Fruit fly (Drosophila melanogaster) whole organism, embryonic: ENCODE results near the gene Dic61B.

Source experiments
- Antp ChIP-seq: fragments of 200-800 bp; sonication (Bioruptor generic); optimal IDR thresholded peaks from 3 replicates; lab custom pipeline; 2016; ENCODE audit warnings: missing biosample characterization, missing genetic modification characterization
- Awh ChIP-seq: fragments of 200-800 bp; sonication (Bioruptor generic); IDR thresholded peaks from 2 replicates; pipeline ENCODE4, ENCODE4 v1.3.6; 2022; ENCODE audit warnings: missing biosample characterization, missing genetic modification characterization
- B-H2 ChIP-seq: fragments of 200-800 bp; sonication (Bioruptor generic); optimal IDR thresholded peaks from 2 replicates; lab custom pipeline; 2018; ENCODE audit warnings: missing biosample characterization, mild to moderate bottlenecking, missing genetic modification characterization
- CG10267 ChIP-seq: fragments of 200-800 bp; sonication (Bioruptor generic); optimal IDR thresholded peaks from 2 replicates; lab custom pipeline; 2018; ENCODE audit warnings: missing biosample characterization, mild to moderate bottlenecking, missing genetic modification characterization, moderate library complexity
- CG10321 ChIP-seq: fragments of 200-800 bp; sonication (Bioruptor generic); IDR thresholded peaks from 2 replicates; pipeline ENCODE4 v1.3.6; 2022; ENCODE audit warnings: missing biosample characterization, missing genetic modification characterization
- CG11696 ChIP-seq: fragments of 200-800 bp; sonication (Bioruptor generic); IDR thresholded peaks from 2 replicates; pipeline ENCODE4 v1.3.6; 2022; ENCODE audit warnings: missing biosample characterization, missing genetic modification characterization
- CG1233 ChIP-seq: fragments of 200-800 bp; sonication (Bioruptor generic); optimal IDR thresholded peaks from 4 replicates; lab custom pipeline; 2018; ENCODE audit warnings: missing biosample characterization, mild to moderate bottlenecking, missing genetic modification characterization
- CG1602 ChIP-seq: fragments of 200-800 bp; sonication (Bioruptor generic); optimal IDR thresholded peaks from 3 replicates; lab custom pipeline; 2016; ENCODE audit warnings: missing biosample characterization, missing genetic modification characterization
- CG17359 ChIP-seq: fragments of 200-800 bp; sonication (Bioruptor generic); optimal IDR thresholded peaks from 3 replicates; lab custom pipeline; 2018; ENCODE audit warnings: missing biosample characterization, mild to moderate bottlenecking, missing genetic modification characterization, moderate library complexity
- CG17568 ChIP-seq: fragments of 200-800 bp; sonication (Bioruptor generic); optimal IDR thresholded peaks from 2 replicates; lab custom pipeline; 2018; ENCODE audit warnings: missing biosample characterization, mild to moderate bottlenecking, missing genetic modification characterization, moderate library complexity
- CG18011 ChIP-seq: fragments of 200-800 bp; sonication (Bioruptor generic); optimal IDR thresholded peaks from 2 replicates; lab custom pipeline; 2017; ENCODE audit warnings: missing biosample characterization, missing genetic modification characterization, mild to moderate bottlenecking, moderate library complexity, missing genotype
- CG2889 ChIP-seq: fragments of 200-800 bp; sonication (Bioruptor generic); IDR thresholded peaks from 3 replicates; pipeline ENCODE4 v1.3.6; 2022; ENCODE audit warnings: missing biosample characterization, missing genetic modification characterization
- CG4282 ChIP-seq: fragments of 200-800 bp; sonication (Bioruptor generic); optimal IDR thresholded peaks from 2 replicates; lab custom pipeline; 2016; ENCODE audit warnings: missing biosample characterization, missing genetic modification characterization
- CG5245 ChIP-seq: fragments of 200-800 bp; sonication (Bioruptor generic); optimal IDR thresholded peaks from 3 replicates; lab custom pipeline; 2016; ENCODE audit warnings: missing biosample characterization, missing genetic modification characterization
- CG6765 ChIP-seq: fragments of 200-800 bp; sonication (Bioruptor generic); optimal IDR thresholded peaks from 3 replicates; lab custom pipeline; 2017; ENCODE audit warnings: missing biosample characterization, mild to moderate bottlenecking, missing genetic modification characterization
- CG7372 ChIP-seq: fragments of 200-800 bp; sonication (Bioruptor generic); IDR thresholded peaks from 2 replicates; pipeline ENCODE4 v1.3.6; 2022; ENCODE audit warnings: missing biosample characterization, missing genetic modification characterization
- CG7839 ChIP-seq: fragments of 200-800 bp; sonication (Bioruptor generic); optimal IDR thresholded peaks from 3 replicates; lab custom pipeline; 2018; ENCODE audit warnings: missing biosample characterization, mild to moderate bottlenecking, missing genetic modification characterization, moderate library complexity
- CG9817 ChIP-seq: fragments of 200-800 bp; sonication (Bioruptor generic); optimal IDR thresholded peaks from 2 replicates; lab custom pipeline; 2018; ENCODE audit warnings: missing biosample characterization, mild to moderate bottlenecking, missing genetic modification characterization, moderate library complexity
- CG9876 ChIP-seq: fragments of 200-800 bp; sonication (Bioruptor generic); optimal IDR thresholded peaks from 2 replicates; lab custom pipeline; 2016; ENCODE audit warnings: missing biosample characterization, missing genetic modification characterization
- CHES-1-like ChIP-seq: fragments of 200-800 bp; sonication (Bioruptor generic); optimal IDR thresholded peaks from 2 replicates; lab custom pipeline; 2016; ENCODE audit warnings: missing biosample characterization, missing genetic modification characterization
- ERR ChIP-seq: fragments of 200-800 bp; sonication (Bioruptor generic); optimal IDR thresholded peaks from 2 replicates; lab custom pipeline; 2016; ENCODE audit warnings: missing biosample characterization, missing genetic modification characterization
- Elba2 ChIP-seq: fragments of 200-800 bp; sonication (Bioruptor generic); optimal IDR thresholded peaks from 3 replicates; lab custom pipeline; 2016; ENCODE audit warnings: missing biosample characterization, missing genetic modification characterization
- Hmr ChIP-seq: fragments of 200-800 bp; sonication (Bioruptor generic); optimal IDR thresholded peaks from 3 replicates; lab custom pipeline; 2017; ENCODE audit warnings: mild to moderate bottlenecking, missing biosample characterization, missing genetic modification reagents, missing genetic modification characterization
- Kr ChIP-seq: fragments of 200-800 bp; sonication (Bioruptor generic); optimal IDR thresholded peaks from 2 replicates; lab custom pipeline; 2017; ENCODE audit warnings: missing biosample characterization, mild to moderate bottlenecking, missing genetic modification characterization
- Med ChIP-seq: fragments of 200-800 bp; sonication (Bioruptor generic); peaks from one replicate; lab custom pipeline; 2016; ENCODE audit warnings: missing biosample characterization, missing genetic modification characterization, mild to moderate bottlenecking, inconsistent platforms, moderate library complexity
- Meics ChIP-seq: fragments of 200-800 bp; sonication (Bioruptor generic); optimal IDR thresholded peaks from 2 replicates; lab custom pipeline; 2017; ENCODE audit warnings: missing biosample characterization, mild to moderate bottlenecking, missing genetic modification characterization
- Mrtf ChIP-seq: fragments of 200-800 bp; sonication (Bioruptor generic); IDR thresholded peaks from 3 replicates; pipeline ENCODE4 v1.3.6; 2022; ENCODE audit warnings: missing biosample characterization, missing genetic modification characterization
- Neu2 ChIP-seq: fragments of 200-800 bp; sonication (Bioruptor generic); optimal IDR thresholded peaks from 3 replicates; lab custom pipeline; 2016; ENCODE audit warnings: missing biosample characterization, missing genetic modification characterization, borderline replicate concordance
- Nf-YB ChIP-seq: fragments of 200-800 bp; sonication (Bioruptor generic); optimal IDR thresholded peaks from 3 replicates; lab custom pipeline; 2019; ENCODE audit warnings: missing biosample characterization, mild to moderate bottlenecking, missing genetic modification characterization, moderate library complexity
- Usf ChIP-seq: fragments of 200-800 bp; sonication (Bioruptor generic); optimal IDR thresholded peaks from 2 replicates; lab custom pipeline; 2017; ENCODE audit warnings: missing genotype, missing biosample characterization, missing genetic modification characterization
- Vsx1 ChIP-seq: fragments of 200-800 bp; sonication (Bioruptor generic); optimal IDR thresholded peaks from 2 replicates; lab custom pipeline; 2017; ENCODE audit warnings: missing biosample characterization, mild to moderate bottlenecking, missing genetic modification characterization, missing genetic modification reagents
- ab ChIP-seq: fragments of 200-800 bp; sonication (Bioruptor generic); optimal IDR thresholded peaks from 2 replicates; lab custom pipeline; 2016; ENCODE audit warnings: missing biosample characterization, missing genetic modification characterization
- abd-A ChIP-seq: fragments of 200-800 bp; sonication (Bioruptor generic); optimal IDR thresholded peaks from 3 replicates; lab custom pipeline; 2019; ENCODE audit warnings: missing biosample characterization, mild to moderate bottlenecking, missing genetic modification characterization, moderate library complexity
- al ChIP-seq: fragments of 200-800 bp; sonication (Bioruptor generic); IDR thresholded peaks from 2 replicates; pipeline ENCODE4 v1.3.6; 2022; ENCODE audit warnings: missing biosample characterization, missing genetic modification characterization
- ara ChIP-seq: fragments of 200-800 bp; sonication (Bioruptor generic); IDR thresholded peaks from 2 replicates; pipeline ENCODE4 v1.3.6; 2022; ENCODE audit warnings: missing biosample characterization, missing genetic modification characterization
- bsh ChIP-seq, 2 experiments: fragments of 200-800 bp; sonication (Bioruptor generic); optimal IDR thresholded peaks; 2 replicates each; lab custom pipeline; 2017 to 2018; ENCODE audit warnings: mild to moderate bottlenecking in 2 of 2, missing biosample characterization in 2 of 2, missing genetic modification characterization in 2 of 2, moderate library complexity in 1 of 2
- caup ChIP-seq: fragments of 200-800 bp; sonication (Bioruptor generic); optimal IDR thresholded peaks from 3 replicates; lab custom pipeline; 2017; ENCODE audit warnings: missing biosample characterization, mild to moderate bottlenecking, missing genetic modification characterization, moderate library complexity; ENCODE audit not compliant: severe bottlenecking
- ci ChIP-seq: fragments of 200-800 bp; sonication (Bioruptor generic); IDR thresholded peaks from 3 replicates; pipeline ENCODE4 v1.3.6; 2022; ENCODE audit warnings: missing biosample characterization, missing genetic modification characterization
- hkb ChIP-seq, 2 experiments: fragments of 200-800 bp in 1 of 2; fragments of >200 bp in 1 of 2; sonication (Bioruptor generic) in 1 of 2; IDR thresholded peaks in 1 of 2; optimal IDR thresholded peaks in 1 of 2; 2 replicates each; pipeline versions ENCODE4 v1.3.6 to Lab custom; 2017 to 2022; ENCODE audit warnings: missing biosample characterization in 1 of 2, missing genetic modification characterization in 1 of 2
- knrl ChIP-seq: fragments of 200-800 bp; sonication (Bioruptor generic); IDR thresholded peaks from 3 replicates; pipeline ENCODE4 v1.3.6; 2022; ENCODE audit warnings: missing biosample characterization, missing genetic modification characterization; ENCODE audit not compliant: partially characterized antibody
- mam ChIP-seq: fragments of 200-800 bp; sonication (Bioruptor generic); optimal IDR thresholded peaks from 3 replicates; lab custom pipeline; 2016; ENCODE audit warnings: missing biosample characterization, missing genetic modification characterization
- odd ChIP-seq: fragments of 200-800 bp; sonication (Bioruptor generic); optimal IDR thresholded peaks from 2 replicates; lab custom pipeline; 2017; ENCODE audit warnings: missing biosample characterization, mild to moderate bottlenecking, missing genetic modification characterization
- pan ChIP-seq, 4 experiments: fragments of >200 bp in 3 of 4; fragments of 200-800 bp in 1 of 4; sonication (Bioruptor generic) in 1 of 4; optimal IDR thresholded peaks in 3 of 4; IDR thresholded peaks in 1 of 4; 2 replicates each; pipeline versions ENCODE4 v1.3.6 to Lab custom; 2017 to 2022; ENCODE audit warnings: missing biosample characterization in 2 of 4, missing genetic modification characterization in 2 of 4, mixed read lengths in 1 of 4
- repo ChIP-seq: fragments of 200-800 bp; sonication (Bioruptor generic); optimal IDR thresholded peaks from 2 replicates; lab custom pipeline; 2016; ENCODE audit warnings: missing biosample characterization, missing genetic modification characterization
- sisA ChIP-seq: fragments of 200-800 bp; sonication (Bioruptor generic); IDR thresholded peaks from 2 replicates; pipeline ENCODE4 v1.3.6; 2022; ENCODE audit warnings: missing biosample characterization, missing genetic modification characterization
- tap ChIP-seq: fragments of 200-800 bp; optimal IDR thresholded peaks from 3 replicates; lab custom pipeline; 2019; ENCODE audit warnings: missing biosample characterization, mild to moderate bottlenecking, missing genetic modification characterization, moderate library complexity
- vvl ChIP-seq: fragments of 200-800 bp; sonication (Bioruptor generic); IDR thresholded peaks from 2 replicates; pipeline ENCODE4 v1.3.6; 2022; ENCODE audit warnings: missing biosample characterization, missing genetic modification characterization

Dic61B gene

dm6 chr3L:129311-129816 is 23.0 kb downstream of the Dic61B start, which contains the start of gene Pdk1 (continued):
- no peak for TF ChIP-seq B-H2 (GFP tag; lab: Kevin White, UChicago)
- TF ChIP-seq ERR = no peak
- TF ChIP-seq Neu2 (GFP tag; lab: Kevin White, UChicago) = no peak
- TF ChIP-seq CG7839 (tag; lab: Kevin White, UChicago) = peak; percentile 34
- TF ChIP-seq CG2889 (GFP tag; lab: Robert Waterston, UW) = no peak
- TF ChIP-seq CG10267 (tag; lab: Kevin White, UChicago) = peak; percentile 6
- TF ChIP-seq CG11696 = no peak
- TF ChIP-seq Hmr = peak; percentile 51
- TF ChIP-seq CHES-1-like = peak; percentile 45
- TF ChIP-seq odd (GFP tag; lab: Kevin White, UChicago) = no peak
- TF ChIP-seq CG17568 = peak; percentile 36
- TF ChIP-seq Usf (GFP tag; lab: Kevin White, UChicago) = no peak
- no peak for TF ChIP-seq Nf-YB (GFP tag; lab: Kevin White, UChicago)

- TF ChIP-seq CG7372 (GFP tag; lab: Robert Waterston, UW) (no peak), CG9876 (GFP tag; lab: Kevin White, UChicago) (no peak), Kr (GFP tag; lab: Kevin White, UChicago) (no peak), Meics (GFP tag; lab: Kevin White, UChicago) (no peak), CG1602 (GFP tag; lab: Kevin White, UChicago) (no peak), ara (GFP tag; lab: Robert Waterston, UW) (no peak), Awh (GFP tag; lab: Robert Waterston, UW) (no peak), CG2889 (GFP tag; lab: Robert Waterston, UW) (no peak), CG17359 (tag; lab: Kevin White, UChicago) (peak; percentile 14), Vsx1 (GFP tag; lab: Kevin White, UChicago) (no peak), bsh (GFP tag; optimal IDR thresholded peaks at IDR 0.05; lab: Kevin White, UChicago) (no peak), CG6765 (GFP tag; lab: Kevin White, UChicago) (no peak), abd-A (tag; lab: Kevin White, UChicago) (peak; percentile 37), CG4282 (GFP tag; lab: Kevin White, UChicago) (no peak), pan (optimal IDR thresholded peaks at IDR 0.05; lab: Kevin White, UChicago) (no peak), pan (GFP tag; optimal IDR thresholded peaks at IDR 0.05 in 1 of 2, IDR thresholded peaks at IDR 0.05 in 1 of 2) (no peak), CG9817 (tag; lab: Kevin White, UChicago) (no peak), Mrtf (GFP tag; lab: Robert Waterston, UW) (no peak), tap (tag; lab: Kevin White, UChicago) (no peak), Antp (GFP tag; lab: Kevin White, UChicago) (no peak), CHES-1-like (no peak), CG10321 (GFP tag; lab: Robert Waterston, UW) (no peak), knrl (no peak), Med (peak; percentile 57), ci (GFP tag; lab: Robert Waterston, UW) (peak; percentile 59; the same call in 2 of the 3 replicates), ab (no peak), hkb (optimal IDR thresholded peaks at IDR 0.05; lab: Kevin White, UChicago) (no peak), hkb (GFP tag; IDR thresholded peaks at IDR 0.05; lab: Robert Waterston, UW) (peak; percentile 48), al (GFP tag; lab: Robert Waterston, UW) (no peak), mam (GFP tag; lab: Kevin White, UChicago) (no peak), caup (GFP tag; lab: Kevin White, UChicago) (no peak), CG5245 (no peak), Elba2 (GFP tag; lab: Kevin White, UChicago) (no peak), CG1233 (no peak), vvl (GFP tag; lab: Robert Waterston, UW) (peak; percentile 83), sisA (GFP tag; lab: Robert Waterston, UW) (no peak), CG18011 (no peak), repo (GFP tag; lab: Kevin White, UChicago) (no peak)
Observed at dm6 chr3L:128295-129117, 23.9 kb downstream of the Dic61B start.
